Worm (Caenorhabditis elegans) whole organism, L3 larva: ENCODE results near the gene Y53F4B.11.

Experiments used
- R02D3.7 ChIP-seq: fragments of 150-350 bp; optimal IDR thresholded peaks from 2 replicates; lab custom pipeline; 2014; ENCODE audit warnings: missing biosample characterization, missing genetic modification characterization
- aly-2 ChIP-seq: fragments of 150-350 bp; optimal IDR thresholded peaks from 2 replicates; lab custom pipeline; 2014; ENCODE audit warnings: missing biosample characterization, missing genetic modification characterization
- ama-1 ChIP-seq: fragments of 150-350 bp; optimal IDR thresholded peaks from 2 replicates; lab custom pipeline; 2018
- ceh-82 ChIP-seq: fragments of 150-350 bp; optimal IDR thresholded peaks from 2 replicates; lab custom pipeline; 2014; ENCODE audit warnings: missing biosample characterization, missing genetic modification characterization
- fos-1 ChIP-seq: fragments of 150-350 bp; optimal IDR thresholded peaks from 2 replicates; lab custom pipeline; 2014; ENCODE audit warnings: missing biosample characterization, missing genetic modification characterization
- lin-15B ChIP-seq: fragments of 150-350 bp; optimal IDR thresholded peaks from 2 replicates; lab custom pipeline; 2014; ENCODE audit warnings: missing biosample characterization, missing genetic modification characterization
- mdl-1 ChIP-seq: fragments of 150-350 bp; optimal IDR thresholded peaks from 2 replicates; lab custom pipeline; 2014; ENCODE audit warnings: missing biosample characterization, missing genetic modification characterization
- nhr-11 ChIP-seq: fragments of 150-350 bp; optimal IDR thresholded peaks from 2 replicates; lab custom pipeline; 2014; ENCODE audit warnings: missing biosample characterization, missing genetic modification characterization
- nhr-237 ChIP-seq: fragments of 150-350 bp; optimal IDR thresholded peaks from 2 replicates; lab custom pipeline; 2014; ENCODE audit warnings: missing biosample characterization, missing genetic modification characterization
- nhr-76 ChIP-seq: fragments of 150-350 bp; sonication (generic microtip); optimal IDR thresholded peaks from 5 replicates; lab custom pipeline; 2014; ENCODE audit warnings: missing biosample characterization, missing genetic modification characterization
- pqm-1 ChIP-seq: fragments of 150-350 bp; optimal IDR thresholded peaks from 2 replicates; lab custom pipeline; 2017; ENCODE audit warnings: missing biosample characterization, missing genetic modification characterization, inconsistent platforms
- tbx-2 ChIP-seq: sonication (generic microtip); optimal IDR thresholded peaks from 2 replicates; lab custom pipeline; 2016; ENCODE audit warnings: mild to moderate bottlenecking, missing genetic modification characterization, missing compliant biosample characterization
- unc-39 ChIP-seq: sonication (generic microtip); optimal IDR thresholded peaks from 4 replicates; lab custom pipeline; 2017; ENCODE audit warnings: missing biosample characterization, missing genetic modification characterization
- ztf-11 ChIP-seq: fragments of 150-350 bp; optimal IDR thresholded peaks from 2 replicates; lab custom pipeline; 2014; ENCODE audit warnings: missing biosample characterization, missing genetic modification characterization

DNA sequence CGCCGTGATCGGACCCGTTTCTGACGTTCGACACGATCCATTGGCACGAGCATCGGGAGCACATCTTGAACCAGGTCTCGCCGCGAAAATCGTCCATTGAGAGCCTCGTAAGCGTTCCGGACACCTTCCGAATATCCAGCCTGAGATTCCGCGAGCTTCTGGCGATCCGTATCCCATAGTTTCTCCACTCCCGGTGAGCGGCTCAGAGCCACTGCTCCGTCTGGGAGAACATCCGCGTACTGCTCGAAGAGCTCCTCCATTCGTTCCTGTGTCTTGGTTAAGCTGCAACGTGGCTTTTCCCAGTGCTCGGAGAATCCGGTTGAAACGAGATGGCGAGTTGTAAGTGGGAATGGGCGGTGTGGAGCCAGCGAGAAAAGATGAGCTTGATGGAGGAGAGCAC, 5.4 kb upstream of the Y53F4B.11 start:
- TF ChIP-seq ama-1 (lab: Kevin White, UChicago) (no peak), nhr-76 (tag; lab: Kevin White, UChicago) (no peak), R02D3.7 (tag; lab: Kevin White, UChicago) (no peak), tbx-2 (tag; lab: Kevin White, UChicago) (no peak), unc-39 (tag; lab: Kevin White, UChicago) (no peak), ceh-82 (tag; lab: Kevin White, UChicago) (no peak), nhr-11 (tag; lab: Kevin White, UChicago) (no peak), pqm-1 (no peak), lin-15B (tag; lab: Kevin White, UChicago) (no peak), aly-2 (no peak), ztf-11 (tag; lab: Kevin White, UChicago) (no peak), nhr-237 (no peak), fos-1 (tag; lab: Kevin White, UChicago) (no peak), mdl-1 (no peak)
